Worm (Caenorhabditis elegans) whole organism, early embryonic: ENCODE measurements around the gene F57B9.1.

Source experiments
- B0310.2 ChIP-seq: sonication (generic microtip); optimal IDR thresholded peaks from 2 replicates; lab custom pipeline; 2016; ENCODE audit warnings: mild to moderate bottlenecking, missing genetic modification characterization, missing compliant biosample characterization
- F13C5.2 ChIP-seq: sonication (generic microtip); optimal IDR thresholded peaks from 2 replicates; lab custom pipeline; 2017; ENCODE audit warnings: mild to moderate bottlenecking, missing genetic modification characterization, inconsistent platforms, missing compliant biosample characterization
- aly-1 ChIP-seq: sonication (generic microtip); optimal IDR thresholded peaks from 2 replicates; lab custom pipeline; 2016; ENCODE audit warnings: missing genetic modification characterization, missing compliant biosample characterization
- ama-1 ChIP-seq: fragments of 150-350 bp; optimal IDR thresholded peaks from 2 replicates; lab custom pipeline; 2014
- ceh-13 ChIP-seq: fragments of 200-800 bp; sonication (Bioruptor generic); optimal IDR thresholded peaks from 2 replicates; lab custom pipeline; 2018; ENCODE audit warnings: mild to moderate bottlenecking, missing genetic modification characterization, missing compliant biosample characterization
- ceh-36 ChIP-seq: sonication (generic microtip); optimal IDR thresholded peaks from 2 replicates; lab custom pipeline; 2016; ENCODE audit warnings: missing genetic modification characterization, inconsistent platforms, missing compliant biosample characterization
- ets-7 ChIP-seq: sonication (generic microtip); optimal IDR thresholded peaks from 2 replicates; lab custom pipeline; 2016; ENCODE audit warnings: missing genotype, missing genetic modification characterization, missing compliant biosample characterization
- flt-1 ChIP-seq: fragments of 200-800 bp; sonication (Bioruptor generic); IDR thresholded peaks from 2 replicates; pipeline ENCODE4 v1.3.6; 2022; ENCODE audit warnings: missing genetic modification characterization, missing compliant biosample characterization
- hmbx-1 ChIP-seq: sonication (generic microtip); optimal IDR thresholded peaks from 2 replicates; lab custom pipeline; 2016; ENCODE audit warnings: mild to moderate bottlenecking, missing genetic modification characterization, missing compliant biosample characterization
- hmg-4 ChIP-seq: fragments of 200-800 bp; sonication (Bioruptor generic); optimal IDR thresholded peaks from 2 replicates; lab custom pipeline; 2018; ENCODE audit warnings: mild to moderate bottlenecking, missing genetic modification characterization, missing compliant biosample characterization
- hnd-1 ChIP-seq: sonication (generic microtip); optimal IDR thresholded peaks from 2 replicates; lab custom pipeline; 2016; ENCODE audit warnings: missing genetic modification characterization, missing compliant biosample characterization
- pes-1 ChIP-seq: fragments of 200-800 bp; sonication (Bioruptor generic); IDR thresholded peaks from 2 replicates; pipeline ENCODE4 v1.3.6; 2022; ENCODE audit warnings: missing genetic modification reagents, missing genetic modification characterization, missing compliant biosample characterization
- scrt-1 ChIP-seq: fragments of 200-800 bp; sonication (Bioruptor generic); IDR thresholded peaks from 2 replicates; pipeline ENCODE4 v1.3.6; 2022; ENCODE audit warnings: missing genetic modification characterization, missing compliant biosample characterization
- sea-1 ChIP-seq: fragments of 200-800 bp; sonication (Bioruptor generic); conservative IDR thresholded peaks from 2 replicates; pipeline ENCODE4 v1.3.6; 2022; ENCODE audit warnings: missing genetic modification characterization, missing compliant biosample characterization
- tbx-11 ChIP-seq: fragments of 200-800 bp; sonication (Bioruptor generic); IDR thresholded peaks from 2 replicates; pipeline ENCODE4 v1.3.6; 2022; ENCODE audit warnings: missing genetic modification characterization, missing compliant biosample characterization
- tbx-37 ChIP-seq: fragments of 200-800 bp; sonication (Bioruptor generic); conservative IDR thresholded peaks from 2 replicates; pipeline ENCODE4 v1.3.6; 2022; ENCODE audit warnings: missing genetic modification reagents, missing genetic modification characterization, missing compliant biosample characterization
- tra-4 ChIP-seq: sonication (generic microtip); optimal IDR thresholded peaks from 2 replicates; lab custom pipeline; 2017; ENCODE audit warnings: missing genetic modification characterization, missing compliant biosample characterization

The F57B9.1 gene

DNA sequence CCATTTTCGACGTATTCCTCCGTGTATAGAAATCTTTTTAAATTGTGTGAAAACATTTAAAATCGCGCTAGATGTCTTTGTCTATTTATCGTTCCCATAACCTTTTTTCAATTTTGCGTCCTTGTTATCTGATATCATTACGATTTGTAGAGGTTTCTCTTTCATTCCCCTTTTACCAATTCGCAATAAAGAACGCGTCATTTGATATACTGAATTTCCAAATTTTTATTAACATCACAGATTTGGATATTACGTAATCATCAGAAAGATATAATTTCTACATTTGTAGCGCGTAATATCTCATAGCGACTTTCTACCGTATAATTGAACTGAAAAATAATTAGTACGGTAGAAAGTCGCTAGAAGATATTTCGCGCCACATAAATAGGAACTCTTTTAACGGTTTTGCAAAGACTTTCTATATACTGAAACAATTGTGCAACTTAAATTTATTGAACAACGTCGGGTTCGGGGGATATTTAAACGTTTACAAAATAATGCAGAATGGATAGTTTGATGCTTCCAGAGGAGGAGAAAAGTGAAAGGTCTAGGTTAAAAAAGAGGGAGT is 3.1 kb upstream of the F57B9.1 start:
- TF ChIP-seq tra-4 (tag; lab: Kevin White, UChicago) (no peak), scrt-1 (GFP tag; lab: Robert Waterston, UW) (no peak), ceh-13 (no peak), B0310.2 (tag; lab: Kevin White, UChicago) (no peak), ceh-36 (tag; lab: Kevin White, UChicago) (no peak), sea-1 (GFP tag; lab: Robert Waterston, UW) (no peak), hmbx-1 (tag; lab: Kevin White, UChicago) (no peak), hmg-4 (GFP tag; lab: Kevin White, UChicago) (no peak)

DNA sequence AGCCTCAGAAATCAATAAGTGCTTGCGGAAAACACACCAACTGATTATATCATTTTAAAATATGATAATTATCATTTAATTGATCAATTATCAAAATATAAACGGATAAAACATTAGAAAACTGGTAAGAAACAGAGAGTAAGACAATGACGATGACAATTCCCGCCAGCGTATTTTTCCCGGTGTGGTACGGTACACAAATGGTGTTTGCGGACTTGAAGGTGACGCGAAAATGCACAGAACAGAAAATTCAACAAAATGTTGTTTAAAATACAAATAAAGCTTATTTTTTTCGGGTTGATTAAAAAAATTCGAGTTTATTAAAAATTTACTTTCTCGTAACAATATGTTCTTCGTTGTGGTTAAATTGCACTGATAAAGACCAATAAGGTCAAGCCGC is 723 bp upstream of the F57B9.1 start:
- no peak for TF ChIP-seq tbx-37 (GFP tag; lab: Robert Waterston, UW)
- no peak for TF ChIP-seq flt-1 (GFP tag; lab: Robert Waterston, UW)
- peak; percentile 8 for TF ChIP-seq F13C5.2 (tag; lab: Kevin White, UChicago)
- no peak for TF ChIP-seq ceh-13
- TF ChIP-seq ama-1: no peak
- TF ChIP-seq pes-1 (GFP tag; lab: Robert Waterston, UW): no peak

DNA sequence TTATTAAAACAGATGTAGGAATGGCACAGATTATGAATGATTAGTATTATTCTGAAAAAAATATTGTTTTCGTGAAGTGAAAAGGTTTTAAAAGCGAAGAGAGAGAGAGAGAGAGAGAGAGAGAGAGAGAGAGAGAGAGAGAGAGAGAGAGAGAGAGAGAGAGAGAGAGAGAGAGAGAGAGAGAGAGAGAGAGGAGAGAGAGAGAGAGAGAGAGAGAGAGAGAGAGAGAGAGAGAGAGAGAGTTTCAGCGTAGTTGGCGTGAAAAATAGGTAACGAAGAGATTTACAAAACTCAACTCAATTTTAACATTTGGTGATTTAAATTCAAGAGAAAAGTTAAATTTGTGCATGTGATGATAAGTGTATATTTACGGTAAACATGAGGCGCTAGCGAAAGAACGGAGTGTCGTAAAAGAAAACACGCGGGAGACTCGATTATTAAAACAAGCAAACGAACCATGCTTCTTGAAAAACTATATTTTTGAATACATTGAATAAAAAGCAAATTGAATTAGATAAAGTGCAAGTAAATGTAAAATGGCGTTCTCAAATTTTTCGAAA is 6.3 kb downstream of the F57B9.1 start, which contains the start of gene panl-2:
TSS of gene panl-2 (minus strand) at position 51 of the 560 bp plus-strand sequence.
- TF ChIP-seq B0310.2 (tag; lab: Kevin White, UChicago): no peak
- TF ChIP-seq tra-4 (tag; lab: Kevin White, UChicago): no peak
- no peak for TF ChIP-seq hmbx-1 (tag; lab: Kevin White, UChicago)
- no peak for TF ChIP-seq scrt-1 (GFP tag; lab: Robert Waterston, UW)
- TF ChIP-seq F13C5.2 (tag; lab: Kevin White, UChicago): no peak
- no peak for TF ChIP-seq sea-1 (GFP tag; lab: Robert Waterston, UW)
- TF ChIP-seq tbx-37 (GFP tag; lab: Robert Waterston, UW): no peak
- TF ChIP-seq hnd-1 (tag; lab: Kevin White, UChicago): no peak
- TF ChIP-seq tbx-11 (GFP tag; lab: Robert Waterston, UW): no peak
- no peak for TF ChIP-seq flt-1 (GFP tag; lab: Robert Waterston, UW)
- TF ChIP-seq pes-1 (GFP tag; lab: Robert Waterston, UW): no peak
- no peak for TF ChIP-seq ceh-36 (tag; lab: Kevin White, UChicago)
- TF ChIP-seq aly-1: no peak
- no peak for TF ChIP-seq ama-1
- no peak for TF ChIP-seq ets-7
- no peak for TF ChIP-seq hmg-4 (GFP tag; lab: Kevin White, UChicago)

DNA sequence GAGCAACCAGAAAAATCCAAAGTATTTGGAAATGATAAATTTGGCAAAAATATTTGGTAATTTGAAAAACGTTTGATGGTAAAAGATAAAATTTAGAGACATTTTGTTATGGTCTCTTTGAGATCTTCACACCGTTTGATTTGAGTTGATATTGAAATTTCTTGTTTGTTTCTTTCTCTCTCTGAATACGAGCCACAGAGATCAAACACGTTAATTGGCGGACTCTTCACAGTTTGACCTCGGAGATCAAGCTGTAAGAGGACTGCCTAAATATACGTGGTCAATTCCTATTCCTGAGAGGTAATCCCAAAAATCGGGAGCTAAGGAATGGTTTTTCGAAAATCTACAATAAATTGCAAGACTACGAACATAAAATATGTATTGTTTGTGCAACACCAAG is 6.8 kb downstream of the F57B9.1 start:
- TF ChIP-seq scrt-1 (GFP tag; lab: Robert Waterston, UW): no peak
- no peak for TF ChIP-seq hnd-1 (tag; lab: Kevin White, UChicago)
- TF ChIP-seq ceh-13: no peak
- TF ChIP-seq tra-4 (tag; lab: Kevin White, UChicago): no peak
- TF ChIP-seq tbx-37 (GFP tag; lab: Robert Waterston, UW): no peak
- TF ChIP-seq sea-1 (GFP tag; lab: Robert Waterston, UW): no peak

DNA sequence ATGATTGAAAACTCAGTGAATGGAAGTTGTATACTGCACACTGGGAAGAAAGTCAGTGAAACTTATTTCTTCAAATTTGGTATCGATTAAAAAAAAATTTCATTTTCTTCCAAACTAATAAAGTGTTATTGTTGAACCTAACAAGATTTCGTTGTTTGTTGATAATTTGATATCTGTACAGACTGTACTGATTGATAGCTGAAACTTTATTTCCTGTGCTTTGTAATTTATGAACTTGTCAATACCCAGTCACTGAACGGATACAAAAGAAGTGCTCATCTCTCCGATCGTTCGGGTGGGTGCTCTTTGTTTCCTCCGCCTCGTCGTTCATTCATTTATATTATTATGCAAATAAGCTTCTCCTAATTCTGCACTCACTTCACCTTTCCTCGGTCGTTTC is 7.2 kb downstream of the F57B9.1 start, which contains the start of gene F31E3.12:
TSS of gene F31E3.12 (plus strand) at position 301 of the 400 bp plus-strand sequence.
- no peak for TF ChIP-seq scrt-1 (GFP tag; lab: Robert Waterston, UW)
- TF ChIP-seq hnd-1 (tag; lab: Kevin White, UChicago): no peak
- no peak for TF ChIP-seq hmg-4 (GFP tag; lab: Kevin White, UChicago)
- TF ChIP-seq hmbx-1 (tag; lab: Kevin White, UChicago): no peak
- no peak for TF ChIP-seq sea-1 (GFP tag; lab: Robert Waterston, UW)
- no peak for TF ChIP-seq flt-1 (GFP tag; lab: Robert Waterston, UW)
- TF ChIP-seq tbx-37 (GFP tag; lab: Robert Waterston, UW): no peak
- TF ChIP-seq ama-1: no peak
- no peak for TF ChIP-seq pes-1 (GFP tag; lab: Robert Waterston, UW)
- TF ChIP-seq ceh-13: no peak

DNA sequence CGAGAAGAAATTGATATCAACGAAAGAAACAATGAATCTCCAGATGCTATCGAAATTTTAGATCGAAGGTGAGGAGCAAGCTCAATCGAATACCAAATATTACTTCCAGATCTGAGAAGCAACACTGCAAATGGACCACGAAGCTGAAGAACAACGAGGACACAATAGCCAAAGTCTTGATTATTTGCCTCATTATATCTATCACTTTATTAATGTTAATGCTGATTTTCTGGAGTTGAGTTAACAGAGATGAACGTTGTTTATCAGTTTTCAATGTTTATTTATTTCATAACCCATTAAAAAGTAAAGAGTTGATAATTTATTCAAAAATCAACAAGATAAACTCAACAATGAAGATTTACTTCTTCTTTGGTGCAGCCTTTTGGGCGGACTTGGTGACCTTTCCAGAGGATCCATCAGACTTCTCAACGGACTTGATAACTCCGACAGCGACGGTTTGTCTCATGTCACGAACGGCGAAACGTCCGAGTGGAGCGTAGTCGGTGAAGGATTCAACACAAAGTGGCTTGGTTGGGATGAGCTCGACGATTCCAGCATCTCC is 8.0 kb downstream of the F57B9.1 start:
- TF ChIP-seq pes-1 (GFP tag; lab: Robert Waterston, UW): no peak
- no peak for TF ChIP-seq flt-1 (GFP tag; lab: Robert Waterston, UW)
- no peak for TF ChIP-seq ceh-13
- no peak for TF ChIP-seq ama-1
- TF ChIP-seq ceh-36 (tag; lab: Kevin White, UChicago): no peak
- no peak for TF ChIP-seq hnd-1 (tag; lab: Kevin White, UChicago)
- no peak for TF ChIP-seq aly-1
- no peak for TF ChIP-seq tbx-37 (GFP tag; lab: Robert Waterston, UW)
- no peak for TF ChIP-seq tra-4 (tag; lab: Kevin White, UChicago)

DNA sequence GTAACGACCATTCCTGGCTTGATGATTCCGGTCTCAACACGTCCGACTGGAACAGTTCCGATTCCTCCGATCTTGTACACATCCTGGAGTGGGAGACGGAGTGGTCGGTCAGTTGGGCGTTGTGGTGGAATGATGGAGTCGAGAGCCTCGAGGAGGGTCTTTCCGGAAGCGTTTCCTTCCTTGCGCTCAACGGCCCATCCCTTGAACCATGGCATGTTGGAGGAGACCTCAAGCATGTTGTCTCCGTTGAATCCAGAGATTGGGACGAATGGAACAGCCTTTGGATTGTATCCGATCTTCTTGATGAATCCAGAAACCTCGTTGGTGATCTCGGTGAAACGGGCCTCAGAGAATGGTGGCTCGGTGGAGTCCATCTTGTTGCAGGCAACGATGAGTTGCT is 8.9 kb downstream of the F57B9.1 start:
- no peak for TF ChIP-seq flt-1 (GFP tag; lab: Robert Waterston, UW)
- no peak for TF ChIP-seq sea-1 (GFP tag; lab: Robert Waterston, UW)
- TF ChIP-seq ama-1: no peak
- no peak for TF ChIP-seq tra-4 (tag; lab: Kevin White, UChicago)
- TF ChIP-seq ceh-13: no peak
- TF ChIP-seq scrt-1 (GFP tag; lab: Robert Waterston, UW): no peak
- no peak for TF ChIP-seq ceh-36 (tag; lab: Kevin White, UChicago)
- TF ChIP-seq tbx-11 (GFP tag; lab: Robert Waterston, UW): no peak
- TF ChIP-seq hmg-4 (GFP tag; lab: Kevin White, UChicago): no peak
- TF ChIP-seq pes-1 (GFP tag; lab: Robert Waterston, UW): no peak
- no peak for TF ChIP-seq F13C5.2 (tag; lab: Kevin White, UChicago)
- TF ChIP-seq hmbx-1 (tag; lab: Kevin White, UChicago): no peak
- no peak for TF ChIP-seq ets-7
- TF ChIP-seq aly-1: no peak
- no peak for TF ChIP-seq B0310.2 (tag; lab: Kevin White, UChicago)
- TF ChIP-seq tbx-37 (GFP tag; lab: Robert Waterston, UW): no peak
- TF ChIP-seq hnd-1 (tag; lab: Kevin White, UChicago): no peak
